Worm (Caenorhabditis elegans) whole organism, young adult: ENCODE data around the gene sra-12.
A peak's percentile ranks its signal among the peaks of the same experiment; 100 is the strongest.

Source experiments
- B0261.1 ChIP-seq: sonication (generic microtip); optimal IDR thresholded peaks from 2 replicates; lab custom pipeline; 2016; ENCODE audit warnings: mild to moderate bottlenecking, missing genetic modification characterization, moderate library complexity, missing compliant biosample characterization
- B0336.3 ChIP-seq: fragments of 200-800 bp; sonication (Bioruptor generic); IDR thresholded peaks from 2 replicates; pipeline ENCODE4 v1.3.6; 2022; ENCODE audit warnings: missing genetic modification characterization, missing compliant biosample characterization
- F23B12.7 ChIP-seq: sonication (generic microtip); optimal IDR thresholded peaks from 2 replicates; lab custom pipeline; 2017; ENCODE audit warnings: missing genetic modification characterization, mild to moderate bottlenecking, missing compliant biosample characterization, antibody characterized with exemption, moderate library complexity; ENCODE audit not compliant: insufficient read depth
- Y79H2A.3 ChIP-seq: fragments of 200-800 bp; sonication (Bioruptor generic); conservative IDR thresholded peaks from 2 replicates; pipeline ENCODE4 v1.3.6; 2022; ENCODE audit warnings: missing genetic modification reagents, missing genetic modification characterization, missing compliant biosample characterization
- atf-7 ChIP-seq: sonication (generic microtip); optimal IDR thresholded peaks from 2 replicates; lab custom pipeline; 2017; ENCODE audit warnings: mild to moderate bottlenecking, missing genetic modification characterization, missing compliant biosample characterization
- athp-1 ChIP-seq: sonication (generic microtip); optimal IDR thresholded peaks from 2 replicates; lab custom pipeline; 2017; ENCODE audit warnings: mild to moderate bottlenecking, missing genetic modification characterization, missing compliant biosample characterization
- attf-5 ChIP-seq: fragments of 200-800 bp; sonication (Bioruptor generic); optimal IDR thresholded peaks from 2 replicates; lab custom pipeline; 2018; ENCODE audit warnings: mild to moderate bottlenecking, missing genetic modification characterization, missing compliant biosample characterization
- cebp-1 ChIP-seq, 2 experiments: fragments of 200-800 bp in 1 of 2; sonication (Bioruptor generic) in 1 of 2; sonication (generic microtip) in 1 of 2; IDR thresholded peaks in 1 of 2; optimal IDR thresholded peaks in 1 of 2; 2 replicates each; pipeline versions ENCODE4 v1.3.6 to Lab custom; 2017 to 2022; ENCODE audit warnings: missing compliant biosample characterization in 2 of 2, missing genetic modification characterization in 2 of 2, mild to moderate bottlenecking in 1 of 2, missing genetic modification reagents in 1 of 2, moderate library complexity in 1 of 2
- die-1 ChIP-seq: sonication (generic microtip); optimal IDR thresholded peaks from 2 replicates; lab custom pipeline; 2016; ENCODE audit warnings: missing genotype, mild to moderate bottlenecking, missing genetic modification characterization, missing compliant biosample characterization
- dox-1 ChIP-seq: fragments of 200-800 bp; sonication (Bioruptor generic); IDR thresholded peaks from 2 replicates; pipeline ENCODE4 v1.3.6; 2022; ENCODE audit warnings: missing genetic modification reagents, missing genetic modification characterization, missing compliant biosample characterization
- ekl-4 ChIP-seq: fragments of 200-800 bp; sonication (Bioruptor generic); IDR thresholded peaks from 2 replicates; pipeline ENCODE4 v1.3.6; 2022; ENCODE audit warnings: missing genetic modification reagents, missing genetic modification characterization, missing compliant biosample characterization
- him-1 ChIP-seq: sonication (generic microtip); optimal IDR thresholded peaks from 2 replicates; lab custom pipeline; 2016; ENCODE audit warnings: missing genotype, missing genetic modification reagents, missing genetic modification characterization, missing compliant biosample characterization
- hmg-1.2 ChIP-seq: fragments of 200-800 bp; sonication (Bioruptor generic); IDR thresholded peaks from 2 replicates; pipeline ENCODE4 v1.3.6; 2022; ENCODE audit warnings: missing genetic modification reagents, missing genetic modification characterization, missing compliant biosample characterization
- lag-1 ChIP-seq: fragments of 200-800 bp; sonication (Bioruptor generic); IDR thresholded peaks from 2 replicates; pipeline ENCODE4 v1.3.6; 2022; ENCODE audit warnings: missing genetic modification reagents, missing genetic modification characterization, missing compliant biosample characterization
- nfya-2 ChIP-seq: fragments of 200-800 bp; sonication (Bioruptor generic); IDR thresholded peaks from 2 replicates; pipeline ENCODE4 v1.3.6; 2022; ENCODE audit warnings: missing genetic modification reagents, missing genetic modification characterization, missing compliant biosample characterization
- nfyb-1 ChIP-seq: fragments of 200-800 bp; sonication (Bioruptor generic); IDR thresholded peaks from 2 replicates; pipeline ENCODE4 v1.3.6; 2022; ENCODE audit warnings: missing genetic modification reagents, missing genetic modification characterization, missing compliant biosample characterization
- nhr-80 ChIP-seq: sonication (generic microtip); optimal IDR thresholded peaks from 2 replicates; lab custom pipeline; 2016; ENCODE audit warnings: missing genetic modification characterization, missing compliant biosample characterization
- pbrm-1 ChIP-seq: fragments of 200-800 bp; sonication (Bioruptor generic); IDR thresholded peaks from 2 replicates; pipeline ENCODE4 v1.3.6; 2022; ENCODE audit warnings: missing genetic modification reagents, missing genetic modification characterization, missing compliant biosample characterization
- sdz-38 ChIP-seq: sonication (generic microtip); optimal IDR thresholded peaks from 2 replicates; lab custom pipeline; 2016; ENCODE audit warnings: missing genotype, missing genetic modification characterization, missing compliant biosample characterization
- sea-2 ChIP-seq: fragments of 200-800 bp; sonication (Bioruptor generic); IDR thresholded peaks from 2 replicates; pipeline ENCODE4 v1.3.6; 2022; ENCODE audit warnings: missing genetic modification characterization, missing compliant biosample characterization
- snpc-1.3 ChIP-seq: sonication (generic microtip); optimal IDR thresholded peaks from 2 replicates; lab custom pipeline; 2017; ENCODE audit warnings: missing genetic modification characterization, mild to moderate bottlenecking, missing compliant biosample characterization, antibody characterized with exemption, moderate library complexity, missing genotype, missing genetic modification reagents; ENCODE audit not compliant: insufficient read depth
- somi-1 ChIP-seq: fragments of 200-800 bp; sonication (Bioruptor generic); optimal IDR thresholded peaks from 2 replicates; lab custom pipeline; 2018; ENCODE audit warnings: mild to moderate bottlenecking, missing genetic modification characterization, missing compliant biosample characterization
- zfh-2 ChIP-seq: fragments of 200-800 bp; sonication (Bioruptor generic); conservative IDR thresholded peaks from 2 replicates; pipeline ENCODE4 v1.3.6; 2022; ENCODE audit warnings: missing genetic modification reagents, missing genetic modification characterization, missing compliant biosample characterization
- ztf-18 ChIP-seq: sonication (generic microtip); optimal IDR thresholded peaks from 2 replicates; lab custom pipeline; 2016; ENCODE audit warnings: missing genotype, mild to moderate bottlenecking, missing genetic modification characterization, missing compliant biosample characterization
- ztf-26 ChIP-seq: sonication (generic microtip); optimal IDR thresholded peaks from 2 replicates; lab custom pipeline; 2017; ENCODE audit warnings: missing genetic modification characterization, missing compliant biosample characterization
- ztf-28 ChIP-seq: fragments of 200-800 bp; sonication (Bioruptor generic); IDR thresholded peaks from 2 replicates; pipeline ENCODE4 v1.3.6; 2022; ENCODE audit warnings: missing genetic modification reagents, missing genetic modification characterization, missing compliant biosample characterization

sra-12 gene

DNA sequence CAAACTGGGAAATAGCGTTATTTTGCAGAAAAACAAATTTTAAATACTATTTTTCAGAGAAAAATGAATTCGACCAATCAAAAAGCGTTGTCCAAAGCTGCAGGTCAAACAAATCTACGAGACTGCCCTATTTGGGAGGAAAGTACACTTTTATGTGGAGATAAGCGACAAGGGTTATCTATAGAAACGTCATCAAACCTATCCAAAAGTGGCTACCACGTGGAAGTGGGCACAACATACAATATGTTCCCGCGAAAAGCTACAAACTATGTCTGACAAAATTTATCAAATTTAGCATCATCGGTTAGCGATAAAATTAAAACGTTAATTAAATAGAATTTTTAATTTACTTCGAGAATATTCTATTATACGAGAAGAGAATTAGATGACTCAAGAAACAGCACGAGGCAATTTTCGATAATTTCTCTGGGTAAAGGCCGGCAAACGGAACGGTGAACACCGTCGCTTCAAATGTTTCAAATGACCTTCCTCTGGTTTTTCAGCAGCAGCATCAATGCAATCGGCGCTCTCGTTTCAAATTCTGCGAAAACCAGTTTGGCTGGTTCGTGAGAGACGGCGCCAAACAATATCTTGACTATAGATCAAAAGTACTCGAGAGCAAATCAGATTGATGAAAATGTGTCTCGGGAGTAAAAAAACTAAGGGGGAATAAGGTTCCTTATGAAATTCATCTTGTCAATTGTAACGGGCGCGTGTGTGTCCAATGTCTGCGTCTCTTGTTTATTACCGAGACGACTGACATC is 42.4 kb downstream of the sra-12 start (continued):
- TF ChIP-seq ztf-18 (tag; lab: Kevin White, UChicago) = no peak
- TF ChIP-seq ztf-26 (tag; lab: Kevin White, UChicago) = no peak
- TF ChIP-seq ztf-28 (GFP tag; lab: Robert Waterston, UW) = no peak
- no peak for TF ChIP-seq ekl-4 (GFP tag; lab: Robert Waterston, UW)
- peak; percentile 16; the same call in 1 of the 2 replicates for TF ChIP-seq hmg-1.2 (GFP tag; lab: Robert Waterston, UW)
- TF ChIP-seq die-1 (tag; lab: Kevin White, UChicago) = no peak
- TF ChIP-seq somi-1 (GFP tag; lab: Kevin White, UChicago) = no peak
- no peak for TF ChIP-seq cebp-1 (GFP tag; IDR thresholded peaks at IDR 0.05; lab: Robert Waterston, UW)
- TF ChIP-seq cebp-1 (tag; optimal IDR thresholded peaks at IDR 0.05; lab: Kevin White, UChicago) = peak; percentile 50
- TF ChIP-seq, all 124 proteins: peak for 8

DNA sequence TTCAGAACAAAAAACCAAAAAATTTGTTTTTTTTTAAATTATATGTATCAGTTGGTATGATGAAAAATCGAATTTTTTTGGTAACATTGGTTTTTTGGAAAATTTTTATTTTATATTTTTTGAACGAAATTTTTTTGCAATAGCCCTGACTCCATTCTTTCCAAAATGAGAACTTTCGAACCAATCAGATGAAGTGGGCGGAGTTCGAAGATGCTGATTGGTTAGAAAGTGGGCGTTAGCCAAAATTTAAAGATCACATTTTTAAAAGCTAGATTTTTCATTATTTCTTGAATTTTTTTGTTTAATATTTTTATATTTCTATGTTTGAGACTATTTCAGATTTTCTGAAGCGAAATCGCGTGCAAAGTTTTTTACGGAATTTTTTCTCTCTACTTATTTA is 43.0 kb downstream of the sra-12 start:
- TF ChIP-seq nfyb-1 (GFP tag; lab: Robert Waterston, UW) (peak; percentile 80), Y79H2A.3 (GFP tag; lab: Robert Waterston, UW) (no peak)

DNA sequence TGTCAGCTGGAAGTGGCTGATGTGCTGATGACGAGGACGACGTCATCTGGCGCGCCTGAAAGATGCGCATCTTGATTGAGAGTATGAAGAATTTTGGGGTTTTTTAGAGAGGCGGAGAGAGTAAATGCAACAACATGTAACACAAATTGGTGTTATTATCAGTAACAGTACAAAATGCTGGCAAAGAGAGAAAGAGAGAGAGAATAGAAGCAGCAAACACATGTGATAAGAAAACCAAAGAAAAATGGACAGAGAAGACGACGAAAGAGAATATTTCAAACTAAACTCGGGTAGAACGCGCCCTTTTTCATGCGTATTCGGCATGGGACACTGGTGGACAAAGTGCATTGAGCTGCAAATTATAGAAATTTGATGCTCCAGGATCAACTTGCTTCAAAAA is 43.4 kb downstream of the sra-12 start, which contains the start of gene M106.3:
TSS of gene M106.3 (minus strand) at position 70 of the 400 bp plus-strand sequence.
- no peak for TF ChIP-seq cebp-1 (GFP tag; IDR thresholded peaks at IDR 0.05; lab: Robert Waterston, UW)
- peak; percentile 41 for TF ChIP-seq cebp-1 (tag; optimal IDR thresholded peaks at IDR 0.05; lab: Kevin White, UChicago)
- TF ChIP-seq attf-5 (GFP tag; lab: Kevin White, UChicago) = peak; percentile 7
- TF ChIP-seq nhr-80 (tag; lab: Kevin White, UChicago) = peak; percentile 94
- peak; percentile 11 for TF ChIP-seq atf-7
- no peak for TF ChIP-seq B0261.1 (tag; lab: Kevin White, UChicago)
- TF ChIP-seq him-1 = no peak
- TF ChIP-seq dox-1 (GFP tag; lab: Robert Waterston, UW) = peak; percentile 61; the same call in 1 of the 2 replicates
- no peak for TF ChIP-seq sea-2 (GFP tag; lab: Robert Waterston, UW)

- TF ChIP-seq lag-1 (GFP tag; lab: Robert Waterston, UW) = no peak
- TF ChIP-seq nhr-80 (tag; lab: Kevin White, UChicago) = peak; percentile 70
- no peak for TF ChIP-seq athp-1 (tag; lab: Kevin White, UChicago)
- TF ChIP-seq B0336.3 (GFP tag; lab: Robert Waterston, UW) = no peak
- TF ChIP-seq pbrm-1 = no peak
- peak; percentile 37; the same call in 1 of the 2 replicates for TF ChIP-seq dox-1 (GFP tag; lab: Robert Waterston, UW)
- 0 out of 2 replicates have a peak, but pooled peaks have one; percentile 13 for TF ChIP-seq nfyb-1 (GFP tag; lab: Robert Waterston, UW)
- no peak for TF ChIP-seq zfh-2 (GFP tag; lab: Robert Waterston, UW)
- no peak for TF ChIP-seq F23B12.7 (tag; lab: Kevin White, UChicago)
- no peak for TF ChIP-seq ztf-18 (tag; lab: Kevin White, UChicago)
- no peak for TF ChIP-seq snpc-1.3 (tag; lab: Kevin White, UChicago)
- TF ChIP-seq ekl-4 (GFP tag; lab: Robert Waterston, UW) = 0 out of 2 replicates have a peak, but pooled peaks have one; percentile 26
Observed at ce11 chrII:10859359-10859758, 44.9 kb downstream of the sra-12 start.

ce11 chrII:10857077-10857476 is 47.2 kb downstream of the sra-12 start, which contains the start of gene M106.7:
Gene M106.7, minus strand, starts transcription at chrII:10857177.
- no peak for TF ChIP-seq sea-2 (GFP tag; lab: Robert Waterston, UW)
- no peak for TF ChIP-seq nfya-2 (GFP tag; lab: Robert Waterston, UW)
- TF ChIP-seq sdz-38 = no peak
